Worm (Caenorhabditis elegans): ENCODE results near the gene C42C1.9.

Gene C42C1.9

DNA sequence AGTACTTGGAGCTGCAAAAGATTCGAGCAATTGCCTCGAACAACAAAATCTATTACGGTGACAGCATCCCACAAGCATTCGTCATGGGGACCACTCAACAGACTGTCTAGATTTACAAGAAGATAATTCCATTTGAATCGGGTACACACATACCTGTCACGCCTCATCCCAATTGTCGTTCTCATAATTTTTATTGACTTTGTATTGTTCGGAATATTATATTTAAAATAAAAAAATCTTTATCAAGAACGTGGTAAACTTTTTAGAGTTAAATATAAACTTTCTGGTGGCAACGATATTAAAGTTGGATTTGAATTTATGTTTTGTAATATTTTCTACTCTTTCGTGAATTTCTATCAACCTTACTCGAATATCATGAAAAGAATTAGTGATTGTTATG, at the start of gene C42C1.9:
C42C1.9 (plus strand) TSS at position 301 of the 400 bp plus-strand sequence.
- TF ChIP-seq him-1 (tag; optimal IDR thresholded peaks at IDR 0.05) (no peak), W03F9.2 (tag; optimal IDR thresholded peaks at IDR 0.05) (no peak), dao-5 (tag; optimal IDR thresholded peaks at IDR 0.05) (no peak)

DNA sequence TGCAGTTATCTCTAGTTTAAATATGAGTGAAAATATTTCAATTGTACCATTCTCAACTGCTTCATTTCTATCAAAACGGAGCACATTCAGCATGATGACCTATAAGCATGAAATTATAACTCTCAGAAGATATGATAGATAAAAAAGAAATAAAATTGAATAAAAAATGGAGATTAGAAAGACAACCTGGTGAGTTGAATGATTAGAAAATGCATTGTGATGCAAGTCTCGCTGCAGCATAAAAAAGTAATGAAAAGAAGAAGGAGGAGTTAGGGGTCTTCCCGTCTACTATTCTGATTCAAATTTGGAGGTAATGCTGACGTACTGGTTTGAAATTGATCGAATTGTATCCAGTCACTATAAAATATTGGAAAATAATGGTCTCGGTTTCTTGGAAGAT, 44.5 kb upstream of the C42C1.9 start, which contains the start of gene sre-15:
sre-15 (minus strand) TSS at position 101 of the 400 bp plus-strand sequence.
- TF ChIP-seq W03F9.2 (tag; optimal IDR thresholded peaks at IDR 0.05) (no peak), dao-5 (tag; optimal IDR thresholded peaks at IDR 0.05) (no peak)

DNA sequence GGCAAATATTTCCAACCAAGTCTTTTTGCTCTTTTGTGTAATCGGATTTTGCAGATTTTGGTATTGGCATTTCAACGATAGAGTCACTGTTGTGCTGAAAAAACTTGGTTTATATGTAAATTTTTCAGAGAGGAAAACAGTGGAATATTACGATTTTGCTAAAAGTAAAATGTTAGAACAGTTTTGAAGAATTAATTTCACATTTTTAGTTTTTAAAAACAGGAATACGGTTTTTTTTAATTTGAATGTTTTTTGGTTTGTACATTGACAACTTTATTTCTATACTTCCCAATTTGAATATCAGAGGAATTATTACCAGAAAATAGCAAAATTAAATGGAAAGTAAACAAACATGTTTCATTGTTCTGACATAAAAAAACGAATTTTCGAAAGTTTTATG, 36.7 kb upstream of the C42C1.9 start, which contains the start of gene dnj-26:
dnj-26 (minus strand) TSS at position 101 of the 400 bp plus-strand sequence.
- no peak for TF ChIP-seq him-1 (tag; optimal IDR thresholded peaks at IDR 0.05)
- no peak for TF ChIP-seq dao-5 (tag; optimal IDR thresholded peaks at IDR 0.05)
- TF ChIP-seq W03F9.2 (tag; optimal IDR thresholded peaks at IDR 0.05), result no peak

- TF ChIP-seq W03F9.2 (tag; optimal IDR thresholded peaks at IDR 0.05), result no peak
- no peak for TF ChIP-seq dao-5 (tag; optimal IDR thresholded peaks at IDR 0.05)
- no peak for TF ChIP-seq him-1 (tag; optimal IDR thresholded peaks at IDR 0.05)
Measured at ce11 chrIV:12259161-12259870, 29.9 kb upstream of the C42C1.9 start, which contains the start of gene Y39C12A.9. Y39C12A.9 (minus strand) TSS chrIV:12259211.

DNA sequence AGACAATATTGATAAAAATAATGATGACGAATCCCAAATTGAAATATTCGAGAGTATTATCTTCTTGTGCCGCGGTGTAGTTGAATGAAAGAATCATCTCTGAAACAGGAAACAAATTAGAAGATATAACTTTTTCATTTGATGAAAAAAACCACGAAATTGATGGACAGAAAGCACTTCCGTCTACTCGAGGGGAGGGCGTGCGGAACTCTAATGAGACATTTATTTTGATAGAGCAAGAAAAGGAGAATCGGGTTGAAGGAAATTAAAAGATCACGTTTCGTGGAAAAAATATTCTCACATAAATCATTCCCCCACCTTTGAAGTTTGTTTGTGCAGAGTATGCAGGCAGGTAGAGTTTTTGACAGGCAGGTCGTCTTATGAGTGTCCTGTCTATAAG, 27.9 kb upstream of the C42C1.9 start, which contains the start of gene sre-14:
sre-14 (minus strand) TSS at position 101 of the 400 bp plus-strand sequence.
- no peak for TF ChIP-seq him-1 (tag; optimal IDR thresholded peaks at IDR 0.05)
- no peak for TF ChIP-seq dao-5 (tag; optimal IDR thresholded peaks at IDR 0.05)
- TF ChIP-seq W03F9.2 (tag; optimal IDR thresholded peaks at IDR 0.05), result no peak

DNA sequence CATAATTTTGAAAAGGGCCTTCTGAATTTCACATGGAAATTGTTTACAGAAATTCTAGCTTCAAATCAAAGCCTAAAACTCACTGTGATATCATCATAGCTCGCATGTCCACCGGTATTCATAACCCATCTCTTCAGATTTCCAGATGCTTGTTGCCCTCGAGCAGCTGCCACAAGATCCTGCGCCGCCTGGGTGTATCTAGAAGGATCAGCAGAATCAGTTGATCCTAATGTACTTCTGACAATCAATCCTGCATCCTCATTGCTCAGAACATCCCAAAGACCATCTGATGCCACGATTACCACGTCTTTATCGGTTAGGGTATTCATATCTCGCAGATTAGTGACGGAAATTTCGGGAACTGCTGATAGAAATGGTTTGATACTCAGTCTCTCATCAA, 23.4 kb upstream of the C42C1.9 start:
- TF ChIP-seq W03F9.2 (tag; optimal IDR thresholded peaks at IDR 0.05) (no peak), dao-5 (tag; optimal IDR thresholded peaks at IDR 0.05) (no peak), him-1 (tag; optimal IDR thresholded peaks at IDR 0.05) (no peak)

- TF ChIP-seq W03F9.2 (tag; optimal IDR thresholded peaks at IDR 0.05) (peak; percentile 61), him-1 (tag; optimal IDR thresholded peaks at IDR 0.05) (no peak), dao-5 (tag; optimal IDR thresholded peaks at IDR 0.05) (no peak)
Measured at ce11 chrIV:12268272-12269045, 20.8 kb upstream of the C42C1.9 start, which contains the start of the genes ppm-1.H and rpl-34. ppm-1.H (minus strand) TSS chrIV:12268322. rpl-34 (plus strand) TSS chrIV:12268995.

DNA sequence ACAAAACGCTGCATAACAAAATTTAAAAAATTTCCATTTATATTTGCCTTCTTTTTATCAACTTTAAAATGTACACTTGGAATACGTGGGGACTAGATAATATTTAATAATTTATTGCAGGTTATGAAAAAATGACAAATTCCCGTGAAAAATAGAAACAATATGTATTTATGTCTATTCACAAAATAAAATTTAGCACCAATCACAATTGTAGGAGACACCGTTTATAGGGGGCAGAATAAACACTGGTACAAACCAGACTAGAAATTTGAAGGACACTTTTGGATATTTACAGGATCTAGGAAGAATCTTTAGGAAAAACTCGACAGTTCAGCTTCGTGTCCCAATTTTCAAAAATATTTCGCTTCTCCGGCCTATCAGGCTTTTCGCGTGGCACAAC, 18.9 kb upstream of the C42C1.9 start, which contains the start of gene C42C1.3:
C42C1.3 (minus strand) TSS at position 101 of the 400 bp plus-strand sequence.
- no peak for TF ChIP-seq W03F9.2 (tag; optimal IDR thresholded peaks at IDR 0.05)
- no peak for TF ChIP-seq dao-5 (tag; optimal IDR thresholded peaks at IDR 0.05)
- TF ChIP-seq him-1 (tag; optimal IDR thresholded peaks at IDR 0.05), result no peak

- TF ChIP-seq W03F9.2 (tag; optimal IDR thresholded peaks at IDR 0.05), result no peak
- TF ChIP-seq him-1 (tag; optimal IDR thresholded peaks at IDR 0.05), result no peak
- no peak for TF ChIP-seq dao-5 (tag; optimal IDR thresholded peaks at IDR 0.05)
Measured at ce11 chrIV:12274365-12274764, 14.9 kb upstream of the C42C1.9 start.

ce11 chrIV:12275892-12276291, 13.4 kb upstream of the C42C1.9 start, which contains the start of gene vps-8:
vps-8 (minus strand) TSS chrIV:12275992.
- TF ChIP-seq dao-5 (tag; optimal IDR thresholded peaks at IDR 0.05), result no peak
- TF ChIP-seq him-1 (tag; optimal IDR thresholded peaks at IDR 0.05), result no peak
- TF ChIP-seq W03F9.2 (tag; optimal IDR thresholded peaks at IDR 0.05), result no peak

ce11 chrIV:12278507-12278906, 10.7 kb upstream of the C42C1.9 start, which contains the start of the genes tag-335 and vkmt-1:
tag-335 (minus strand) TSS chrIV:12278594.
vkmt-1 (plus strand) TSS chrIV:12278725.
- TF ChIP-seq dao-5 (tag; optimal IDR thresholded peaks at IDR 0.05), result no peak
- peak; percentile 40 for TF ChIP-seq W03F9.2 (tag; optimal IDR thresholded peaks at IDR 0.05)
- TF ChIP-seq him-1 (tag; optimal IDR thresholded peaks at IDR 0.05), result no peak

ce11 chrIV:12279340-12279739, 9.9 kb upstream of the C42C1.9 start, which contains the start of gene ltah-1.1:
ltah-1.1 (plus strand) TSS chrIV:12279622.
- TF ChIP-seq W03F9.2 (tag; optimal IDR thresholded peaks at IDR 0.05), result no peak
- TF ChIP-seq him-1 (tag; optimal IDR thresholded peaks at IDR 0.05), result no peak
- TF ChIP-seq dao-5 (tag; optimal IDR thresholded peaks at IDR 0.05), result no peak

ce11 chrIV:12282157-12282789, 7.0 kb upstream of the C42C1.9 start, which contains the start of the genes C42C1.12 and C42C1.19:
C42C1.12 (minus strand) TSS chrIV:12282207.
C42C1.19 (plus strand) TSS chrIV:12282739.
- no peak for TF ChIP-seq him-1 (tag; optimal IDR thresholded peaks at IDR 0.05)
- no peak for TF ChIP-seq dao-5 (tag; optimal IDR thresholded peaks at IDR 0.05)
- TF ChIP-seq W03F9.2 (tag; optimal IDR thresholded peaks at IDR 0.05), result peak; percentile 13

Data from whole organism, L4/young adult.